Worm (Caenorhabditis elegans) whole organism, L4 larva: Measurements from ENCODE around the gene pept-2.

Source experiments
- F44E2.7 ChIP-seq: fragments of 200-800 bp; sonication (Bioruptor generic); IDR thresholded peaks from 2 replicates; pipeline ENCODE4 v2.1.2; 2022; ENCODE audit warnings: missing genetic modification characterization, missing compliant biosample characterization
- R02D3.7 ChIP-seq: fragments of 150-350 bp; sonication (generic microtip); optimal IDR thresholded peaks from 3 replicates; lab custom pipeline; 2014; ENCODE audit warnings: missing biosample characterization, missing genetic modification characterization
- ama-1 ChIP-seq: fragments of 150-350 bp; optimal IDR thresholded peaks from 2 replicates; lab custom pipeline; 2014; ENCODE audit warnings: inconsistent platforms, mixed read lengths
- dpl-1 ChIP-seq: fragments of 150-350 bp; optimal IDR thresholded peaks from 2 replicates; lab custom pipeline; 2014; ENCODE audit warnings: missing biosample characterization, missing genetic modification reagents, missing genetic modification characterization
- lsy-2 ChIP-seq, 2 experiments: fragments of 150-350 bp in 1 of 2; sonication (generic microtip) in 1 of 2; optimal IDR thresholded peaks; 2 replicates each; lab custom pipeline; 2014 to 2017; ENCODE audit warnings: missing biosample characterization in 2 of 2, missing genetic modification characterization in 2 of 2
- nhr-102 ChIP-seq: sonication (generic microtip); optimal IDR thresholded peaks from 2 replicates; lab custom pipeline; 2016; ENCODE audit warnings: mild to moderate bottlenecking, missing genetic modification characterization, moderate library complexity, missing compliant biosample characterization
- nhr-11 ChIP-seq: fragments of 150-350 bp; optimal IDR thresholded peaks from 2 replicates; lab custom pipeline; 2014; ENCODE audit warnings: missing biosample characterization, missing genetic modification characterization
- nhr-111 ChIP-seq: fragments of 200-800 bp; sonication (Bioruptor generic); optimal IDR thresholded peaks from 2 replicates; lab custom pipeline; 2018; ENCODE audit warnings: mild to moderate bottlenecking, missing genetic modification characterization, missing compliant biosample characterization
- nhr-25 ChIP-seq: sonication (generic microtip); optimal IDR thresholded peaks from 2 replicates; lab custom pipeline; 2017; ENCODE audit warnings: missing genetic modification characterization, mild to moderate bottlenecking, missing compliant biosample characterization, antibody characterized with exemption, moderate library complexity, borderline replicate concordance; ENCODE audit not compliant: insufficient read depth
- nhr-77 ChIP-seq: fragments of 150-350 bp; optimal IDR thresholded peaks from 2 replicates; lab custom pipeline; 2014; ENCODE audit warnings: missing biosample characterization, missing genetic modification characterization
- sdz-12 ChIP-seq: fragments of 200-800 bp; sonication (Bioruptor generic); optimal IDR thresholded peaks from 2 replicates; lab custom pipeline; 2018; ENCODE audit warnings: mild to moderate bottlenecking, missing genetic modification characterization, missing compliant biosample characterization
- snpc-4 ChIP-seq: fragments of 150-350 bp; optimal IDR thresholded peaks from 2 replicates; lab custom pipeline; 2014; ENCODE audit warnings: missing biosample characterization, missing genetic modification characterization
- spr-3 ChIP-seq: fragments of 200-800 bp; sonication (Bioruptor generic); optimal IDR thresholded peaks from 2 replicates; lab custom pipeline; 2018; ENCODE audit warnings: mild to moderate bottlenecking, missing genetic modification characterization, missing compliant biosample characterization
- zip-11 ChIP-seq: fragments of 200-800 bp; sonication (Bioruptor generic); IDR thresholded peaks from 2 replicates; pipeline ENCODE4 v1.3.6; 2022; ENCODE audit warnings: missing genetic modification characterization, missing compliant biosample characterization

DNA sequence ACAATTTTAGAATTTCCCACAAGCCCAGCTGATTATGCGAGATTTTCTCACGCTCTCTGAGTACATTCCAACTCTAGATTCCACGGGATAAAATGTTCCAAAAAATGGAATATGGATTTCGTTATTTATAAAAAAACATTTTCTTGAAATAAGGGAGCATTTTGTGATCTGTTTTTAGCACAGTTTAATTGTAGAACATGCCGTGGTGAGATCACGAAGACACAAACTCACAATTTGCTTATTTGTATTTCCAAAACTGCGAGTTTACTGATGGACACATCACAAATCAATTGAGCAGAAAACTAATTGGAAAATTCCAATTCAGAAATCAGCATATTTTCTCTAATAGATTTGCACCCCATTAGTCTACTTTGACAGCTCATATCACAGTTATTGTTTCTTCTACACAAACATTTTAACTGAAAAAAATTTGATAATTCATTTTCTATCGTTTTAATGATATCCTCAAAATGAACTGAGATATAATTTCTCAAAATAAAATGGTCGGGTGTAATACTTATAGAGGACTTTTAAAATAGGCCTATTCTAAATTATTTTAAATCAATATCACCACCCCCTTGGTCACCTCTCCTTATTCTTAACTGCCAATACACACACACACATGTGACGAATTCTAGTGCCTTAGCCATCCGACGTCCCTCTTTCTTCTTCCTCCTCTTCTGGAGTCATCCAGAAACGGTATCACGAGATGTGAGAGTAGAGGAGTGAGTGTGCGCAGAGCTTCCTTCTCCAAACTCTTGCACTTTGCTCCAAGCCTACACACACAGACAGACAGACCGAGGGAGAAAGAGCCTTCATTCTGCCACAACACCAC lies 30.6 kb downstream of the pept-2 start:
- no peak for TF ChIP-seq snpc-4 (tag; lab: Kevin White, UChicago)
- TF ChIP-seq ama-1, result no peak
- TF ChIP-seq lsy-2 (tag; optimal IDR thresholded peaks at IDR 0.05; lab: Kevin White, UChicago), result no peak
- no peak for TF ChIP-seq nhr-11
- no peak for TF ChIP-seq F44E2.7 (GFP tag; lab: Robert Waterston, UW)
- no peak for TF ChIP-seq sdz-12 (GFP tag; lab: Kevin White, UChicago)
- no peak for TF ChIP-seq nhr-111 (GFP tag; lab: Kevin White, UChicago)
- no peak for TF ChIP-seq spr-3 (GFP tag; lab: Kevin White, UChicago)
- TF ChIP-seq nhr-102, result no peak
- TF ChIP-seq nhr-25 (tag; lab: Kevin White, UChicago), result no peak
- no peak for TF ChIP-seq nhr-77 (tag; lab: Kevin White, UChicago)
- TF ChIP-seq zip-11 (GFP tag; lab: Robert Waterston, UW), result no peak
- TF ChIP-seq dpl-1, result no peak
- no peak for TF ChIP-seq R02D3.7 (tag; lab: Kevin White, UChicago)
